Fruit fly (Drosophila melanogaster) whole organism, prepupa: ENCODE results near the gene Cad99C.

Experiments
- CG34406 ChIP-seq: fragments of 200-800 bp; sonication (Bioruptor generic); optimal IDR thresholded peaks from 3 replicates; lab custom pipeline; 2016; ENCODE audit warnings: missing biosample characterization, missing genetic modification characterization
- Hr39 ChIP-seq: fragments of 200-800 bp; sonication (Bioruptor generic); optimal IDR thresholded peaks from 2 replicates; lab custom pipeline; 2016; ENCODE audit warnings: missing biosample characterization, missing genetic modification characterization
- Lpt ChIP-seq: fragments of 200-800 bp; sonication (Bioruptor generic); optimal IDR thresholded peaks from 3 replicates; lab custom pipeline; 2016; ENCODE audit warnings: missing biosample characterization, missing genetic modification characterization
- salr ChIP-seq, 2 experiments: fragments of 200-800 bp; sonication (Bioruptor generic); optimal IDR thresholded peaks; 3 replicates each; lab custom pipeline; 2016 to 2018; ENCODE audit warnings: missing biosample characterization in 2 of 2, missing genetic modification characterization in 2 of 2, mild to moderate bottlenecking in 1 of 2

- no peak for TF ChIP-seq Lpt (GFP tag; lab: Kevin White, UChicago)
- TF ChIP-seq Hr39 (GFP tag; lab: Kevin White, UChicago): no peak
- TF ChIP-seq salr (GFP tag; optimal IDR thresholded peaks at IDR 0.05; lab: Kevin White, UChicago): no peak
- no peak for TF ChIP-seq CG34406 (GFP tag; lab: Kevin White, UChicago)
These were observed 17.3 kb downstream of the Cad99C start, which contains the start of gene CG7824 for dm6 chr3R:29858806-29859205.
